Worm (Caenorhabditis elegans) whole organism, L2 larva: ENCODE measurements around the gene nstp-2.

ENCODE experiments used
- C34F6.9 ChIP-seq: fragments of 150-350 bp; optimal IDR thresholded peaks from 2 replicates; lab custom pipeline; 2014; ENCODE audit warnings: missing biosample characterization, missing genetic modification characterization
- F13H6.1 ChIP-seq: sonication (generic microtip); optimal IDR thresholded peaks from 2 replicates; lab custom pipeline; 2016; ENCODE audit warnings: missing genetic modification characterization, missing compliant biosample characterization
- R02D3.7 ChIP-seq: fragments of 150-350 bp; optimal IDR thresholded peaks from 2 replicates; lab custom pipeline; 2014; ENCODE audit warnings: missing biosample characterization, missing genetic modification characterization
- Y55F3AM.14 ChIP-seq: fragments of 200-800 bp; sonication (Bioruptor generic); optimal IDR thresholded peaks from 2 replicates; lab custom pipeline; 2018; ENCODE audit warnings: mild to moderate bottlenecking, missing genetic modification characterization, missing compliant biosample characterization
- ZK546.5 ChIP-seq: sonication (generic microtip); optimal IDR thresholded peaks from 2 replicates; lab custom pipeline; 2017; ENCODE audit warnings: missing biosample characterization, missing genetic modification characterization
- alr-1 ChIP-seq: fragments of 150-350 bp; optimal IDR thresholded peaks from 2 replicates; lab custom pipeline; 2014; ENCODE audit warnings: missing biosample characterization, missing genetic modification characterization
- aly-2 ChIP-seq: fragments of 150-350 bp; optimal IDR thresholded peaks from 2 replicates; lab custom pipeline; 2014; ENCODE audit warnings: missing biosample characterization, missing genetic modification characterization
- ama-1 ChIP-seq: fragments of 150-350 bp; optimal IDR thresholded peaks from 2 replicates; lab custom pipeline; 2018; ENCODE audit warnings: inconsistent platforms
- blmp-1 ChIP-seq: sonication (generic microtip); optimal IDR thresholded peaks from 2 replicates; lab custom pipeline; 2017; ENCODE audit warnings: missing genetic modification characterization, mild to moderate bottlenecking, missing compliant biosample characterization, antibody characterized with exemption, moderate library complexity; ENCODE audit not compliant: insufficient read depth
- ceh-82 ChIP-seq: fragments of 150-350 bp; optimal IDR thresholded peaks from 2 replicates; lab custom pipeline; 2014; ENCODE audit warnings: missing biosample characterization, missing genetic modification characterization
- crh-2 ChIP-seq: sonication (generic microtip); optimal IDR thresholded peaks from 2 replicates; lab custom pipeline; 2017; ENCODE audit warnings: missing biosample characterization, missing genetic modification characterization
- elt-3 ChIP-seq: sonication (generic microtip); optimal IDR thresholded peaks from 2 replicates; lab custom pipeline; 2017; ENCODE audit warnings: missing biosample characterization, missing genetic modification characterization
- fos-1 ChIP-seq: fragments of 150-350 bp; optimal IDR thresholded peaks from 2 replicates; lab custom pipeline; 2014; ENCODE audit warnings: missing biosample characterization, missing genetic modification characterization
- gmeb-1 ChIP-seq: fragments of 150-350 bp; optimal IDR thresholded peaks from 2 replicates; lab custom pipeline; 2014; ENCODE audit warnings: missing biosample characterization, missing genetic modification characterization
- lin-13 ChIP-seq: fragments of 150-350 bp; optimal IDR thresholded peaks from 2 replicates; lab custom pipeline; 2014; ENCODE audit warnings: missing biosample characterization, missing genetic modification reagents, missing genetic modification characterization
- lin-39 ChIP-seq: fragments of 150-350 bp; optimal IDR thresholded peaks from 2 replicates; lab custom pipeline; 2014; ENCODE audit warnings: missing biosample characterization, missing genetic modification reagents, missing genetic modification characterization
- lsy-2 ChIP-seq, 2 experiments: fragments of 150-350 bp in 1 of 2; sonication (generic microtip) in 1 of 2; optimal IDR thresholded peaks; 2 replicates each; lab custom pipeline; 2014 to 2017; ENCODE audit warnings: missing biosample characterization in 2 of 2, missing genetic modification characterization in 2 of 2
- mab-5 ChIP-seq: fragments of 150-350 bp; optimal IDR thresholded peaks from 2 replicates; lab custom pipeline; 2014; ENCODE audit warnings: missing biosample characterization, missing genetic modification characterization
- mbf-1 ChIP-seq: sonication (generic microtip); optimal IDR thresholded peaks from 2 replicates; lab custom pipeline; 2017; ENCODE audit warnings: missing biosample characterization, missing genetic modification characterization
- nhr-10 ChIP-seq: sonication (generic microtip); optimal IDR thresholded peaks from 2 replicates; lab custom pipeline; 2017; ENCODE audit warnings: missing biosample characterization, missing genetic modification characterization
- nhr-11 ChIP-seq: fragments of 150-350 bp; optimal IDR thresholded peaks from 2 replicates; lab custom pipeline; 2014; ENCODE audit warnings: missing biosample characterization, missing genetic modification characterization
- nhr-12 ChIP-seq: fragments of 150-350 bp; optimal IDR thresholded peaks from 2 replicates; lab custom pipeline; 2014; ENCODE audit warnings: missing biosample characterization, missing genetic modification characterization
- nhr-129 ChIP-seq: fragments of 150-350 bp; optimal IDR thresholded peaks from 2 replicates; lab custom pipeline; 2014; ENCODE audit warnings: missing biosample characterization, missing genetic modification characterization
- nhr-21 ChIP-seq: fragments of 150-350 bp; optimal IDR thresholded peaks from 2 replicates; lab custom pipeline; 2014; ENCODE audit warnings: missing biosample characterization, missing genetic modification characterization
- nhr-23 ChIP-seq: fragments of 150-350 bp; optimal IDR thresholded peaks from 2 replicates; lab custom pipeline; 2014; ENCODE audit warnings: missing biosample characterization, missing genetic modification reagents, missing genetic modification characterization
- nhr-237 ChIP-seq: fragments of 150-350 bp; optimal IDR thresholded peaks from 2 replicates; lab custom pipeline; 2014; ENCODE audit warnings: missing biosample characterization, missing genetic modification characterization
- nhr-25 ChIP-seq: fragments of 150-350 bp; sonication (generic microtip); optimal IDR thresholded peaks from 3 replicates; lab custom pipeline; 2014; ENCODE audit warnings: missing biosample characterization, missing genetic modification characterization
- nhr-6 ChIP-seq: fragments of 150-350 bp; optimal IDR thresholded peaks from 2 replicates; lab custom pipeline; 2014; ENCODE audit warnings: missing biosample characterization, missing genetic modification characterization
- sem-4 ChIP-seq: fragments of 150-350 bp; optimal IDR thresholded peaks from 2 replicates; lab custom pipeline; 2014; ENCODE audit warnings: missing biosample characterization, missing genetic modification reagents, missing genetic modification characterization
- sma-3 ChIP-seq: sonication (generic microtip); optimal IDR thresholded peaks from 2 replicates; lab custom pipeline; 2016; ENCODE audit warnings: missing genetic modification reagents, missing genetic modification characterization, missing compliant biosample characterization
- sma-9 ChIP-seq, 2 experiments: fragments of 150-350 bp in 1 of 2; sonication (generic microtip) in 1 of 2; optimal IDR thresholded peaks; 2 replicates each; lab custom pipeline; 2014 to 2016; ENCODE audit warnings: missing genetic modification characterization in 2 of 2, mild to moderate bottlenecking in 1 of 2, missing biosample characterization in 1 of 2, missing compliant biosample characterization in 1 of 2, missing genetic modification reagents in 1 of 2, moderate library complexity in 1 of 2
- snpc-4 ChIP-seq: fragments of 150-350 bp; optimal IDR thresholded peaks from 2 replicates; lab custom pipeline; 2014; ENCODE audit warnings: missing biosample characterization, missing genetic modification characterization
- unc-39 ChIP-seq: fragments of 150-350 bp; optimal IDR thresholded peaks from 2 replicates; lab custom pipeline; 2014; ENCODE audit warnings: missing biosample characterization, missing genetic modification characterization
- unc-55 ChIP-seq: fragments of 150-350 bp; sonication (generic microtip); optimal IDR thresholded peaks from 3 replicates; lab custom pipeline; 2014; ENCODE audit warnings: missing biosample characterization, missing genetic modification reagents, missing genetic modification characterization
- unc-62 ChIP-seq: fragments of 150-350 bp; optimal IDR thresholded peaks from 2 replicates; lab custom pipeline; 2014; ENCODE audit warnings: missing biosample characterization, missing genetic modification reagents, missing genetic modification characterization
- zag-1 ChIP-seq: fragments of 150-350 bp; optimal IDR thresholded peaks from 2 replicates; lab custom pipeline; 2014; ENCODE audit warnings: missing biosample characterization, missing genetic modification characterization
- ztf-1 ChIP-seq: fragments of 200-800 bp; sonication (Bioruptor generic); conservative IDR thresholded peaks from 2 replicates; pipeline ENCODE4 v1.3.6; 2022; ENCODE audit warnings: missing genetic modification characterization, missing compliant biosample characterization
- ztf-11 ChIP-seq: sonication (generic microtip); optimal IDR thresholded peaks from 2 replicates; lab custom pipeline; 2017; ENCODE audit warnings: missing biosample characterization, missing genetic modification characterization
- ztf-4 ChIP-seq: fragments of 150-350 bp; optimal IDR thresholded peaks from 2 replicates; lab custom pipeline; 2014; ENCODE audit warnings: missing biosample characterization, missing genetic modification characterization

Gene nstp-2

DNA sequence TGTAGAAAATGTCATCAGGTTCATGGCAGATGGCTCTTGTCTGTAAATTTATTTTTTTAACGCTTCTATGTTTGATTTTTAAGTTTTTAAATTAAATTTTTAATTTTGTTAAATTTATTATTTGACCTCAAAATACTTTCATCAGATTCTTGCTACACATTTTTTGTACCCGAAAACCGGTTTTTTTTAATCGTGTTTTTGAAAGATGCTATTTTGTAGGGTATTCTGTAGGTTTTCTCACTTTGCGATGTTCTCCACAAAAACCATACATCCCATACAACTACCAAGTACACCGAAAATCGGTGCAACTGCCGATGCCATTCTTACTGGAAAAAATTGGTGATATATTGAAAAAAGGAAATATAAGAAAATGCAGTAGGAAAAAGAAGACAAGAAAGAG, at the start of gene nstp-2:
TSS of gene nstp-2 (minus strand) at position 326 of the 400 bp plus-strand sequence.
- TF ChIP-seq unc-62 (GFP tag; lab: Kevin White, UChicago) = no peak
- no peak for TF ChIP-seq nhr-11 (tag; lab: Kevin White, UChicago)
- TF ChIP-seq sma-9 (GFP tag; optimal IDR thresholded peaks at IDR 0.05; lab: Kevin White, UChicago) = no peak
- no peak for TF ChIP-seq sma-9 (tag; optimal IDR thresholded peaks at IDR 0.05; lab: Kevin White, UChicago)
- TF ChIP-seq lin-39 = no peak
- TF ChIP-seq lsy-2 (tag; optimal IDR thresholded peaks at IDR 0.05; lab: Kevin White, UChicago) = no peak
- TF ChIP-seq ceh-82 (tag; lab: Kevin White, UChicago) = no peak
- TF ChIP-seq ztf-1 (GFP tag; lab: Robert Waterston, UW) = no peak
- no peak for TF ChIP-seq unc-55 (GFP tag; lab: Kevin White, UChicago)
- TF ChIP-seq ztf-4 (tag; lab: Kevin White, UChicago) = no peak
- no peak for TF ChIP-seq snpc-4 (tag; lab: Kevin White, UChicago)
- TF ChIP-seq fos-1 (tag; lab: Kevin White, UChicago) = no peak
- no peak for TF ChIP-seq ztf-11 (tag; lab: Kevin White, UChicago)
- no peak for TF ChIP-seq nhr-6
- TF ChIP-seq nhr-10 = no peak
- no peak for TF ChIP-seq unc-39 (tag; lab: Kevin White, UChicago)
- TF ChIP-seq ZK546.5 (tag; lab: Kevin White, UChicago) = no peak
- TF ChIP-seq aly-2 (tag; lab: Kevin White, UChicago) = no peak
- no peak for TF ChIP-seq nhr-12
- TF ChIP-seq elt-3 (tag; lab: Kevin White, UChicago) = no peak
- TF ChIP-seq, all 48 proteins: peak for 0

DNA sequence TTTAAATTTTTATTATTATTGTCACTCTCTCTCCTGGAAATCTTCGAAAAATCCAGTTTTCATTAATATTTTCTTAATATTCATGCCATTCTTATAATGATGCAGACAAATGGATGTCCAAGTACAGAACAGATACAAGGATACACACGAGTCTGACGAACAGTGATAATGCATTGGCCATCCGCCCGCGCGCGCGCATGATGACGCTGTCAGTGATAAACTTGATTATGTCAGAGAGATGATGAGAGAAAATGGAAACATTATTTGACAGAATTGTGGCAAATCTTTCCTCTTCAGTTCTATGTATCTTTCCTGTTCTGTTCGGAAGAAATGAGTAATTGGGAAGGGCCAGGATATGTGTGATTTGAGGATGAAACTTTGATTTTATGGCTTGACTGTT, 49.8 kb upstream of the nstp-2 start:
- TF ChIP-seq ama-1 (lab: Kevin White, UChicago) (no peak), blmp-1 (no peak), nhr-23 (no peak), alr-1 (tag; lab: Kevin White, UChicago) (no peak), F13H6.1 (tag; lab: Kevin White, UChicago) (no peak), mab-5 (no peak), fos-1 (tag; lab: Kevin White, UChicago) (peak; percentile 40), gmeb-1 (no peak), nhr-237 (no peak), nhr-129 (tag; lab: Kevin White, UChicago) (no peak), nhr-6 (no peak), sem-4 (no peak), unc-39 (tag; lab: Kevin White, UChicago) (no peak), R02D3.7 (tag; lab: Kevin White, UChicago) (no peak), lsy-2 (tag; optimal IDR thresholded peaks at IDR 0.05; lab: Kevin White, UChicago) (no peak), sma-3 (peak; percentile 44), nhr-21 (tag; lab: Kevin White, UChicago) (peak; percentile 69), zag-1 (tag; lab: Kevin White, UChicago) (no peak), mbf-1 (tag; lab: Kevin White, UChicago) (no peak)

DNA sequence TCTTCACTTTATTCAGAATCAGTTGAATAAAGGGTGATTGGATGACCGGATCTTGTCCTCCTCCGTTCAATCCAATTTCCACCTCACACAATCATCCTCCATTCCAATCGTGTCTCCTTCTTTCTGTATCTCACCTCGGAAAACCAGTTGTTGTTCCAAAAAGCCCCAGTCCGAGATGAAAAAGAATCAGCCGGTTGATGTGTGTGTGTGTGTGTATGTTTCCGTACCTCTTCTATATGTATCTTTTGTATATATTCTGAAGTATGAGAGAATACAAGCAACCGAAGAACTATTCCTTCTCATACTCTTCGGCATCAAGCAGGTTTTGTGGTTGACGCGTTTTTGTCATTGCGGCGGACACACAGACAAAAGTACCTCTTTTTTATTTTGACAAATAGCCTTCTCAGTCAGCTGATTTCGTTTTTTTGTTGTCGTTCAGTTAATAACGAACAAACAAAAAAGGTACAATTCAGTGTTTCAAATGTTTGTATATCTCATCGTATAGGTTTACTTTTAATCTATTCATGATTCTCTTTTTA, 47.7 kb upstream of the nstp-2 start:
- TF ChIP-seq nhr-25 (tag; lab: Kevin White, UChicago) = peak; percentile 15
- TF ChIP-seq Y55F3AM.14 (GFP tag; lab: Kevin White, UChicago) = peak; percentile 1
- no peak for TF ChIP-seq lin-13 (GFP tag; lab: Kevin White, UChicago)
- TF ChIP-seq sem-4 = peak; percentile 43
- TF ChIP-seq sma-3 = no peak
- peak; percentile 48 for TF ChIP-seq nhr-21 (tag; lab: Kevin White, UChicago)
- TF ChIP-seq C34F6.9 (tag; lab: Kevin White, UChicago) = no peak

DNA sequence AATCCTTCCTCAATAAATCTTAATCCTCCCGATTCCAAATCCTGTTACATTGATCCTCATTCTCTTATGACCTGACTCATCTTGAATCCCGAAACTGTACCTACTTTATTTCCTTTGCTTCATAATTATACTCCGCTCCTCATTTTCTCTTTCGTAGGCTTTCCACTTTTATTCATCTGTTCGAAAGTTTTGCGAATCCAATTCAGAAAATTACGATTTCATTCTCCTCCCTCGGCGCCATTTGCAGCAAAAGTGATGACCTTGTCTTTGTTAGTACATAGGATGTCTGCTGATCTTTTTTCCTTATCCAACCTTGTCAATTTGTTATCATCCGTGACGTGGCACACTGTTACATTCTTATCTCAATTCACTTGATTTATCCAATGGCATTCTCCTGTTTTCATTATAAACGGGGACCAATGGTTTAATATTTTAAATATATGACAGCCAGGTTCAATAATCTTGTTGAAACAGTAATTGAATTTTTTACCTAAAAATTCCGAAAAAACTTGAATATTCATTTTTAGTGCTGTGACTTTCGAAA, 46.6 kb upstream of the nstp-2 start:
- no peak for TF ChIP-seq sem-4
- TF ChIP-seq crh-2 (tag; lab: Kevin White, UChicago) = peak; percentile 77
- TF ChIP-seq nhr-237 = no peak
